Fruit fly (Drosophila melanogaster): Measurements from ENCODE around the gene PH4alphaNE3.

Gene PH4alphaNE3

DNA sequence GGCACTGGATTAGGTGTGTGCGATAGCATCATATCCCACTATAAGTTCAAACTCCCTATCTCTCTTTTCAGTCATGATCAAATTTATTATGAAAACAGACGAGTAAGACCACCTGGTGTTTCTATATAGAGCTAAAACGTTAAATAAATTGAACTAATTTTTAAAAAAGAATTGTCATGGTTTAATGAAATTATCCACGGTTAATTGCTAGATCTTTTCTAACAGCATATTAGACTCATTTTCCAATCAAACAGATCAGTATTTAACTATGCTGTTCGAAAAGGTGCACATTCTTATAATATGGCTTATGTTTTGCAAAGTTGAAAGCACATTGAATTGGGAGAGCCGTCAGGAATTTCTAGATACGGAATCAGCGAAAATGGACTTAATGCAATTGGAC lies at the start of gene PH4alphaNE3:
TSS of gene PH4alphaNE3 (plus strand) at position 301 of the 400 bp plus-strand sequence.
- TF ChIP-seq CG7101 (tag; optimal IDR thresholded peaks at IDR 0.05) (no peak), tj (GFP tag; optimal IDR thresholded peaks at IDR 0.05) (no peak), bab1 (GFP tag; optimal IDR thresholded peaks at IDR 0.05) (no peak), CG33017 (tag; optimal IDR thresholded peaks at IDR 0.05) (no peak), CG11617 (GFP tag; optimal IDR thresholded peaks at IDR 0.05) (no peak), CG12768 (GFP tag; optimal IDR thresholded peaks at IDR 0.05) (no peak), Hr96 (GFP tag; optimal IDR thresholded peaks at IDR 0.05) (no peak), cic (GFP tag; optimal IDR thresholded peaks at IDR 0.05) (no peak), CG14711 (tag; optimal IDR thresholded peaks at IDR 0.05) (no peak), kay (GFP tag; ENCODE audit: borderline replicate concordance) (no peak), ovo (GFP tag; optimal IDR thresholded peaks at IDR 0.05) (no peak), cnc (optimal IDR thresholded peaks at IDR 0.05) (no peak), Mnt (GFP tag; optimal IDR thresholded peaks at IDR 0.05) (no peak), CG7045 (GFP tag; optimal IDR thresholded peaks at IDR 0.05) (no peak)

DNA sequence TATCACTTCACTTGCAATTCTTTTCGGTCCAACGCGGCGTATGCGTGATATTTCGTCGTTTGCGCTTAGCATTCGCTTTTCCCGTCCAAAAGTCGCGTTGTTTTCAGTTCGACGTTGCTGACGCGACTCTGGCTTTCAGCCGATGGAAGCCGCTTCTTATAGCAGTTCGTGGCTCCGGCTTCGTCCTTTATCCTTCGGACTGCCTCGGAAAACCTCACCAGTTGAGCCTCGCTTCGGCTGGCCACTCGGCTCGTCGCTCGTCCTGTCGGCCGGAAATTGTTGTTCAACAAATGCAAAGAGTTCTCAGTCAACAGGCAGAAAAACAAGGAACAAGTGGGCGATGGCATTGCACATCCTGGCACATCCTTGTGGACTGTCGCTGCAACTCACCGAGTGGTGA lies 43.9 kb upstream of the PH4alphaNE3 start, which contains the start of gene CG34155:
TSS of gene CG34155 (minus strand) at position 130 of the 400 bp plus-strand sequence.
- TF ChIP-seq Mnt (GFP tag; optimal IDR thresholded peaks at IDR 0.05) (no peak), CG12768 (GFP tag; optimal IDR thresholded peaks at IDR 0.05) (no peak), cic (GFP tag; optimal IDR thresholded peaks at IDR 0.05) (no peak), CG14711 (tag; optimal IDR thresholded peaks at IDR 0.05) (no peak), kay (GFP tag; ENCODE audit: borderline replicate concordance) (no peak), tj (GFP tag; optimal IDR thresholded peaks at IDR 0.05) (no peak), Crg-1 (GFP tag; optimal IDR thresholded peaks at IDR 0.05) (no peak), CG5204 (GFP tag; optimal IDR thresholded peaks at IDR 0.05) (no peak), CG7045 (GFP tag; optimal IDR thresholded peaks at IDR 0.05) (no peak), toe (GFP tag; optimal IDR thresholded peaks at IDR 0.05) (no peak), CG1620 (GFP tag; optimal IDR thresholded peaks at IDR 0.05) (no peak), CG11617 (GFP tag; optimal IDR thresholded peaks at IDR 0.05) (no peak)

DNA sequence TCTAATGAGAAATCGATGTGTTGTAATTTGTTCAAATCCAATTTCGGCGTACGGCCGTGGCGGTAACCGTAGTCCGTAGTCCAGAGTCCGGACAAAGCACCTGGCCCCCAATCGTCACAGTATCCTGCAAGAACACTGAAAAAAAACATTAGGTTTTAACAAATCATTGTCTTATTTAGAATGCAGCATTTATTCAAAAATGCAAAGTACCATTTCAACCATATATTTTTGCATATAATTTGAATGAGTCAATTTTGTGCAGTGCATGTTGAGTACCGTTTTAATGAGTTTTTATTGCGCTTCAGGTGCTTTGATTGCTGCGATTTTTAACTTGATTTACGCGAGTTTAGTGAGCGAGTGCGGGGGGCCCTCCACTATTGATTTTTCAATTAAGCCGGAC lies 42.8 kb upstream of the PH4alphaNE3 start:
- TF ChIP-seq CG11617 (GFP tag; optimal IDR thresholded peaks at IDR 0.05), result no peak
- TF ChIP-seq Crg-1 (GFP tag; optimal IDR thresholded peaks at IDR 0.05), result no peak
- no peak for TF ChIP-seq CG1620 (GFP tag; optimal IDR thresholded peaks at IDR 0.05)
- TF ChIP-seq Hr96 (GFP tag; optimal IDR thresholded peaks at IDR 0.05), result no peak
- TF ChIP-seq ovo (GFP tag; optimal IDR thresholded peaks at IDR 0.05), result no peak

DNA sequence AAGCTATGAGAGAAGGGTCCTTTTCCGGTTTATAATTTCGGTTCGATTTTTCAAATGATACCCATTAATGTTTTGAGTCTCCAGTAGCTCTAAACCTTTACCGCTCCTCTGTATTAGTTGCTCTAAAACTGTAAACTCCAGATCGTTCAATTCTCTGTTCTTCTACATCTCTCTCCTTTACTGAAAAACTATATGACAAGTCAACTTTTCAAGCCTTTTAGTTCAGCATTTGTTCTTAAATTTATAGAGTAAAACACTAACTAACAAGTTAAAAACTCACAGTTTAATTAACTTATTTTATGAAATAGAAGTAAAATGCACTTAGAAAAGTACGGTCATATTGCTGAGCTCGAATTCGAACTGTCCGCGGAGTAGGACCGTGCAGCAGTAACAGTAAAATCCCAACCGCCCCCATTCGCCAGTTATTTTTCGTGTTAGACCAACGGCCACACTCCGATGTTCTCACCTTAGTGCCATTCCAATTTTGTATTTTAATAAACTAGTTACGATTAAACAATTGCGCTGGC lies 41.2 kb upstream of the PH4alphaNE3 start:
- TF ChIP-seq Crg-1 (GFP tag; optimal IDR thresholded peaks at IDR 0.05), result no peak
- no peak for TF ChIP-seq CG1620 (GFP tag; optimal IDR thresholded peaks at IDR 0.05)
- no peak for TF ChIP-seq CG11617 (GFP tag; optimal IDR thresholded peaks at IDR 0.05)
- no peak for TF ChIP-seq bab1 (GFP tag; optimal IDR thresholded peaks at IDR 0.05)
- TF ChIP-seq Mnt (GFP tag; optimal IDR thresholded peaks at IDR 0.05), result no peak
- TF ChIP-seq CG14711 (tag; optimal IDR thresholded peaks at IDR 0.05), result no peak
- TF ChIP-seq CG7101 (tag; optimal IDR thresholded peaks at IDR 0.05), result no peak
- no peak for TF ChIP-seq kay (GFP tag; ENCODE audit: borderline replicate concordance)
- no peak for TF ChIP-seq Hr96 (GFP tag; optimal IDR thresholded peaks at IDR 0.05)
- no peak for TF ChIP-seq CG7045 (GFP tag; optimal IDR thresholded peaks at IDR 0.05)
- TF ChIP-seq ovo (GFP tag; optimal IDR thresholded peaks at IDR 0.05), result no peak
- TF ChIP-seq cic (GFP tag; optimal IDR thresholded peaks at IDR 0.05), result no peak
- no peak for TF ChIP-seq CG5204 (GFP tag; optimal IDR thresholded peaks at IDR 0.05)
- no peak for TF ChIP-seq CG33017 (tag; optimal IDR thresholded peaks at IDR 0.05)

DNA sequence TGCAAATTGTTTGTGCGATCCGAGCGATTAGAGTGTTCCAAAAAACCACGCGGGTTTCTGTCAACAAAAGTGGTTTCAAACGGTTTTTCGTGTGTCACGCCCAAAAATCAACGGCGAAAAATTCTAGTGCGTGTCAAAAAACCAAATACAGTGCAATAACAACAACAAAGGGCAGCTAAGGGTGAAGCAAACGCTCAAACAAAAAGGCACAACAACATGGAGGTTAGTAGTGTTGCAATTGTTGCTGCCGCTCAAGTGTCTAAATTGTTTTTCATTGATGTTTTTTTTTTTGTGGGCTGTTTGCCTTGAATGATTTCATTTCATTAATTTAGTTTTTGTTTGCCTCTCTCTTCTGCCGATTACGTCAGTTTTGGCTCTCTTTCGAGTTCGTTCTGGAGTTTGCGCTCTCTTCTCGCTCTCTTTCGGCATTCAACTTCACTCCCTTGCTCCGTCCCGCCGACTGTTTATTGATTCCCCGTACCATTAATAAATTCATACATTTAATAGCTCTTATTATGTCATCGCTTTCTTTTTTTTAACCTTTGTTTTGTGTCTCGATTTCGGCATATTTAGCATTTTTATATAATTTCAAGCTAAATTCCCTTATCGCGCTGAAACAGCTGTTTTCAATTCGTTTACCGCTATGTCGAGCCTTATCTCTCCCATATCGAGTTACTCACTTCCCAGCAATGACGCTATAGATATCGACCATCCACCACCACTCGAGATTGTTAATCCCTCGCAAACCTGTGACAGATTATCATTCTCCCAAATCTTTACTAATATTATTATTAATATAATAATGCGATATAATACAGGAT lies 40.5 kb upstream of the PH4alphaNE3 start:
- TF ChIP-seq tj (GFP tag; optimal IDR thresholded peaks at IDR 0.05) (peak; percentile 83), kay (GFP tag; ENCODE audit: borderline replicate concordance) (peak; percentile 29), cnc (optimal IDR thresholded peaks at IDR 0.05) (no peak), ovo (GFP tag; optimal IDR thresholded peaks at IDR 0.05) (peak; percentile 55), bab1 (GFP tag; optimal IDR thresholded peaks at IDR 0.05) (peak; percentile 34)

DNA sequence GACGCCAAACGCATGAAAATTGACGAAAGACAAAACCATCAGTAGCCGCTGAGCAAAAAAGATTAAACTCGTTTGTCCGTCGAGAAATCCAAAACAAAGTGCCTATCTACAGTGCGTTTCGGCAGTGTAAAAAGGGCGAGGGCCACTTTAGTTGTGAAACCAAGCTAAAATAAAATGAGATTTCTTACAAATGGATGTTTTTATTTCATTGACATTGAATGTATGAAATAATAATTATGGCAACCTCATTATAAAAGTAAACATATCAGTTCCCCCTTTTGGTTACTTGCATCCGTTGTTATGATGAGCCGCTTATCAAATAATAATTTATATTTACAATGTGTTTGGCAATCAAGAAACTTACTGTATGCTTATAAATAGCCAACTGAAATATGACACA lies 39.5 kb upstream of the PH4alphaNE3 start:
- TF ChIP-seq Crg-1 (GFP tag; optimal IDR thresholded peaks at IDR 0.05), result no peak
- peak; percentile 24 for TF ChIP-seq bab1 (GFP tag; optimal IDR thresholded peaks at IDR 0.05)
- TF ChIP-seq toe (GFP tag; optimal IDR thresholded peaks at IDR 0.05), result no peak

DNA sequence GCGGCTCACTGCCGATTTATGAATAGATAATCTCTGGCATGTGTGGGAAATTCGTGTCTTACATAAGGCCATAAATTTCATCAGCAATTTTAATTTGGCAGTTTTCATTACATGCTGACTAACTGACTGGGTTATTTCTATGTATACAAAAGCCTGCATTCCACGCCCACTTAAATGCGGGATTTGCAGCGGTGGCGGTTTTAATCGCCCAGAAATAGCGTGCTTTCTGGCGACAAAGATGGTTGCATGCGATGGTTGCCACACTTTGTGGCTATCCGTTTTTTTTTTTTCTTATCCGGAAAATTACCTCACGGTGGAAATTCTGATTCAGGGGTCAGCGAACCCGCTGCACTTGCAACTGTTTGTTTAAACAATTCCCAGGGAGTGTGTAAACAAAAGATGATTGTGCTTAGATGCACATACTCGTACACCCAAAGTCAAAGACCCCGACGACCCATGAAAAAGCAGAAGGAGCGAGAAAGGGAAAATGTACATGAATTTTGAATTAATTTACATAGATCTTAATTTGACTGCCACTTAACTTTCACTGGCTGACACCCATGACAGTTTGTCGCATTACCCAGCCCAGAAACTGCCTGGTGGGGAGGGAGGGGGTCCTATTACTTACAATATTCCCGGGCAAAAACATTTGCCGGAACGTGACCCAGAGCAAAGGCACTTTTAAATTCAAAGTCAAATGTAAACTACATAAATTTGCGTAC lies 37.6 kb upstream of the PH4alphaNE3 start:
- no peak for TF ChIP-seq CG14711 (tag; optimal IDR thresholded peaks at IDR 0.05)
- no peak for TF ChIP-seq CG7045 (GFP tag; optimal IDR thresholded peaks at IDR 0.05)
- TF ChIP-seq CG1620 (GFP tag; optimal IDR thresholded peaks at IDR 0.05), result no peak
- no peak for TF ChIP-seq kay (GFP tag; ENCODE audit: borderline replicate concordance)
- no peak for TF ChIP-seq pad (GFP tag; optimal IDR thresholded peaks at IDR 0.05)
- no peak for TF ChIP-seq Mnt (GFP tag; optimal IDR thresholded peaks at IDR 0.05)
- TF ChIP-seq CG11617 (GFP tag; optimal IDR thresholded peaks at IDR 0.05), result no peak
- no peak for TF ChIP-seq bab1 (GFP tag; optimal IDR thresholded peaks at IDR 0.05)
- no peak for TF ChIP-seq CG7101 (tag; optimal IDR thresholded peaks at IDR 0.05)
- TF ChIP-seq CG33017 (tag; optimal IDR thresholded peaks at IDR 0.05), result no peak
- TF ChIP-seq toe (GFP tag; optimal IDR thresholded peaks at IDR 0.05), result no peak
- no peak for TF ChIP-seq cnc (optimal IDR thresholded peaks at IDR 0.05)
- no peak for TF ChIP-seq CG5204 (GFP tag; optimal IDR thresholded peaks at IDR 0.05)
- TF ChIP-seq tj (GFP tag; optimal IDR thresholded peaks at IDR 0.05), result no peak
- no peak for TF ChIP-seq ovo (GFP tag; optimal IDR thresholded peaks at IDR 0.05)
- TF ChIP-seq CG12768 (GFP tag; optimal IDR thresholded peaks at IDR 0.05), result no peak
